Fruit fly (Drosophila melanogaster): ENCODE results near the gene RPA2.
A peak's percentile ranks its signal among the peaks of the same experiment; 100 is the strongest.

The RPA2 gene

DNA sequence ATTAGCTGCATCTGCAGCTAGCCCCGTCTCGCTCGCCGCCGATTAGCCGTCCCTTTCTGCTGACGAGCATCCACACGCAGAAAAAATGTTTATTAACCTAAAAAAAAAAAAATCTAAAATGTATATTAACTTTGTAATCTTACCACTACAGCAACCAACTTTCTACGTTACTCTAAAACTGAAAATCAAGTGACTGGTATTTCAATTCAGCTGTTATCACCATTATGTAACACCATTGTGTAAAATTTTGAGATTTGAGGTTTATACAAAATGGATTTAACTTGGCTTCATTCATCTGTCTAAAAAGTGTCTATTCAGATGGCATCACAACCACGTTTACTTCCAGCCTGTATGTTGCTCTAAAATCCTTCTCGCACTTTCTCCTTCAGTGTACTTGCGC lies 10.5 kb upstream of the RPA2 start (continued):
- TF ChIP-seq pan (optimal IDR thresholded peaks at IDR 0.05) (no peak), pan (GFP tag; optimal IDR thresholded peaks at IDR 0.05 in 1 of 2, IDR thresholded peaks at IDR 0.05 in 1 of 2) (no peak), CG30403 (GFP tag; optimal IDR thresholded peaks at IDR 0.05) (peak; percentile 9), Ets65A (GFP tag) (peak; percentile 80), CG2678 (tag; optimal IDR thresholded peaks at IDR 0.05) (peak; percentile 9), pho (GFP tag; optimal IDR thresholded peaks at IDR 0.05) (no peak), mld (GFP tag; IDR thresholded peaks at IDR 0.05; ENCODE audit: partially characterized antibody) (no peak), chif (GFP tag; optimal IDR thresholded peaks at IDR 0.05) (peak in 1 of 2 experiments; percentile 2), Jarid2 (GFP tag; optimal IDR thresholded peaks at IDR 0.05) (no peak), sd (tag; optimal IDR thresholded peaks at IDR 0.05) (no peak), tap (tag; optimal IDR thresholded peaks at IDR 0.05) (no peak), dmrt11E (tag; optimal IDR thresholded peaks at IDR 0.05) (peak; percentile 32), B-H1 (GFP tag; IDR thresholded peaks at IDR 0.05) (no peak), PHDP (tag; optimal IDR thresholded peaks at IDR 0.05) (no peak), sug (tag; optimal IDR thresholded peaks at IDR 0.05) (no peak), Pdp1 (GFP tag; optimal IDR thresholded peaks at IDR 0.05) (peak in 1 of 2 experiments; percentile 87), Sox102F (GFP tag; optimal IDR thresholded peaks at IDR 0.05) (peak; percentile 35), sc (optimal IDR thresholded peaks at IDR 0.05) (no peak), sc (GFP tag; optimal IDR thresholded peaks at IDR 0.05) (peak; percentile 30), CG17829 (tag; optimal IDR thresholded peaks at IDR 0.05) (peak; percentile 4), ewg (GFP tag; optimal IDR thresholded peaks at IDR 0.05) (no peak), vvl (GFP tag; IDR thresholded peaks at IDR 0.05) (no peak), CG43689 (GFP tag; IDR thresholded peaks at IDR 0.05) (no peak), CG10321 (GFP tag; IDR thresholded peaks at IDR 0.05) (no peak), nmo (GFP tag; optimal IDR thresholded peaks at IDR 0.05) (peak; percentile 45), Poxn (GFP tag; IDR thresholded peaks at IDR 0.05) (no peak), CG2199 (GFP tag; IDR thresholded peaks at IDR 0.05) (0 out of 3 replicates have a peak, but pooled peaks have one; percentile 15), croc (GFP tag; conservative IDR thresholded peaks at IDR 0.05) (0 out of 3 replicates have a peak, but pooled peaks have one; percentile 21), Adf1 (GFP tag; IDR thresholded peaks at IDR 0.05) (no peak), lab (GFP tag; optimal IDR thresholded peaks at IDR 0.05) (no peak), hb (GFP tag; IDR thresholded peaks at IDR 0.05; ENCODE audit: partially characterized antibody) (no peak), az2 (GFP tag; optimal IDR thresholded peaks at IDR 0.05) (peak; percentile 29), inv (GFP tag; IDR thresholded peaks at IDR 0.05; ENCODE audit: partially characterized antibody) (no peak), CG4820 (GFP tag; optimal IDR thresholded peaks at IDR 0.05) (peak; percentile 13), Drgx (GFP tag; IDR thresholded peaks at IDR 0.05) (no peak), fd96Cb (tag; optimal IDR thresholded peaks at IDR 0.05) (peak; percentile 33), bsh (GFP tag; optimal IDR thresholded peaks at IDR 0.05) (peak in 1 of 2 experiments; percentile 36), gem (tag; optimal IDR thresholded peaks at IDR 0.05) (peak; percentile 54), Blimp-1 (GFP tag; optimal IDR thresholded peaks at IDR 0.05) (peak; percentile 40), Ssrp (tag; optimal IDR thresholded peaks at IDR 0.05) (peak; percentile 13), mirr (GFP tag; optimal IDR thresholded peaks at IDR 0.05) (no peak), CG6254 (GFP tag; optimal IDR thresholded peaks at IDR 0.05) (peak; percentile 52), Abd-B (GFP tag; optimal IDR thresholded peaks at IDR 0.05) (peak; percentile 22), CG31441 (GFP tag; IDR thresholded peaks at IDR 0.05) (peak; percentile 55), slp2 (GFP tag; optimal IDR thresholded peaks at IDR 0.05) (no peak), ap (GFP tag; IDR thresholded peaks at IDR 0.05) (no peak), D (optimal IDR thresholded peaks at IDR 0.05) (no peak), D (GFP tag; optimal IDR thresholded peaks at IDR 0.05) (peak; percentile 47), tio (GFP tag; optimal IDR thresholded peaks at IDR 0.05) (peak; percentile 40), sna (GFP tag; IDR thresholded peaks at IDR 0.05; ENCODE audit: partially characterized antibody) (no peak), GATAe (GFP tag; conservative IDR thresholded peaks at IDR 0.05) (0 out of 2 replicates have a peak, but pooled peaks have one; percentile 6)
